Fruit fly (Drosophila melanogaster) whole organism, embryonic: ENCODE data around the gene CG16758.

Experiments
- Blimp-1 ChIP-seq: fragments of 200-800 bp; sonication (Bioruptor generic); optimal IDR thresholded peaks from 3 replicates; lab custom pipeline; 2018; ENCODE audit warnings: missing biosample characterization, missing genetic modification characterization, mild to moderate bottlenecking, moderate library complexity, missing genetic modification reagents
- CG10209 ChIP-seq: fragments of 200-800 bp; sonication (Bioruptor generic); optimal IDR thresholded peaks from 3 replicates; lab custom pipeline; 2017; ENCODE audit warnings: missing biosample characterization, mild to moderate bottlenecking, missing genetic modification characterization, missing genetic modification reagents
- CG11398 ChIP-seq: fragments of 200-800 bp; sonication (Bioruptor generic); optimal IDR thresholded peaks from 2 replicates; lab custom pipeline; 2016; ENCODE audit warnings: missing biosample characterization, missing genetic modification characterization
- CG12391 ChIP-seq: fragments of 200-800 bp; sonication (Bioruptor generic); optimal IDR thresholded peaks from 3 replicates; lab custom pipeline; 2018; ENCODE audit warnings: missing biosample characterization, mild to moderate bottlenecking, missing genetic modification characterization, moderate library complexity
- CG12769 ChIP-seq: fragments of 200-800 bp; sonication (Bioruptor generic); optimal IDR thresholded peaks from 2 replicates; lab custom pipeline; 2019; ENCODE audit warnings: missing biosample characterization, mild to moderate bottlenecking, missing genetic modification characterization, moderate library complexity
- CG17359 ChIP-seq: fragments of 200-800 bp; sonication (Bioruptor generic); optimal IDR thresholded peaks from 3 replicates; lab custom pipeline; 2018; ENCODE audit warnings: missing biosample characterization, mild to moderate bottlenecking, missing genetic modification characterization, moderate library complexity
- CG2202 ChIP-seq: fragments of 200-800 bp; sonication (Bioruptor generic); optimal IDR thresholded peaks from 2 replicates; lab custom pipeline; 2018; ENCODE audit warnings: missing biosample characterization, mild to moderate bottlenecking, missing genetic modification characterization
- CG2678 ChIP-seq: fragments of 200-800 bp; sonication (Bioruptor generic); optimal IDR thresholded peaks from 3 replicates; lab custom pipeline; 2019; ENCODE audit warnings: missing biosample characterization, mild to moderate bottlenecking, missing genetic modification characterization, moderate library complexity
- CG3407 ChIP-seq: fragments of 200-800 bp; sonication (Bioruptor generic); optimal IDR thresholded peaks from 2 replicates; lab custom pipeline; 2018; ENCODE audit warnings: missing biosample characterization, mild to moderate bottlenecking, missing genetic modification characterization
- CG4707 ChIP-seq: fragments of 200-800 bp; sonication (Bioruptor generic); optimal IDR thresholded peaks from 2 replicates; lab custom pipeline; 2018; ENCODE audit warnings: missing biosample characterization, mild to moderate bottlenecking, missing genetic modification characterization, moderate library complexity
- CG6254 ChIP-seq: fragments of 200-800 bp; sonication (Bioruptor generic); optimal IDR thresholded peaks from 3 replicates; lab custom pipeline; 2017; ENCODE audit warnings: mild to moderate bottlenecking, missing biosample characterization, missing genetic modification reagents, missing genetic modification characterization
- CG9727 ChIP-seq: fragments of 200-800 bp; sonication (Bioruptor generic); optimal IDR thresholded peaks from 3 replicates; lab custom pipeline; 2017; ENCODE audit warnings: missing biosample characterization, mild to moderate bottlenecking, missing genetic modification characterization
- CG9876 ChIP-seq: fragments of 200-800 bp; sonication (Bioruptor generic); optimal IDR thresholded peaks from 2 replicates; lab custom pipeline; 2016; ENCODE audit warnings: missing biosample characterization, missing genetic modification characterization
- Doc2 ChIP-seq: fragments of 200-800 bp; sonication (Bioruptor generic); IDR thresholded peaks from 2 replicates; pipeline ENCODE4 v1.3.6; 2022; ENCODE audit warnings: missing biosample characterization, missing genetic modification characterization
- Lim3 ChIP-seq: fragments of 200-800 bp; sonication (Bioruptor generic); IDR thresholded peaks from 2 replicates; pipeline ENCODE4 v1.3.6; 2022; ENCODE audit warnings: missing biosample characterization, missing genetic modification characterization
- MTF-1 ChIP-seq: fragments of 200-800 bp; sonication (Bioruptor generic); optimal IDR thresholded peaks from 2 replicates; lab custom pipeline; 2018; ENCODE audit warnings: missing biosample characterization, mild to moderate bottlenecking, missing genetic modification characterization, borderline replicate concordance
- Med ChIP-seq: fragments of 200-800 bp; sonication (Bioruptor generic); peaks from one replicate; lab custom pipeline; 2016; ENCODE audit warnings: missing biosample characterization, missing genetic modification characterization, mild to moderate bottlenecking, inconsistent platforms, moderate library complexity
- Side ChIP-seq: fragments of 200-800 bp; sonication (Bioruptor generic); optimal IDR thresholded peaks from 2 replicates; lab custom pipeline; 2016; ENCODE audit warnings: missing biosample characterization, missing genetic modification characterization
- Sox100B ChIP-seq: fragments of 200-800 bp; sonication (Bioruptor generic); optimal IDR thresholded peaks from 3 replicates; lab custom pipeline; 2018; ENCODE audit warnings: missing biosample characterization, mild to moderate bottlenecking, missing genetic modification characterization
- Tbp ChIP-seq: fragments of >200 bp; optimal IDR thresholded peaks from 2 replicates; lab custom pipeline; 2018; ENCODE audit warnings: missing biosample characterization, missing genetic modification characterization
- Vsx1 ChIP-seq: fragments of 200-800 bp; sonication (Bioruptor generic); optimal IDR thresholded peaks from 2 replicates; lab custom pipeline; 2017; ENCODE audit warnings: missing biosample characterization, mild to moderate bottlenecking, missing genetic modification characterization, missing genetic modification reagents
- ato ChIP-seq: fragments of 200-800 bp; sonication (Bioruptor generic); IDR thresholded peaks from 2 replicates; pipeline ENCODE4 v1.3.6; 2022; ENCODE audit warnings: missing biosample characterization, missing genetic modification characterization; ENCODE audit not compliant: partially characterized antibody
- bab2 ChIP-seq: fragments of 200-800 bp; sonication (Bioruptor generic); optimal IDR thresholded peaks from 2 replicates; lab custom pipeline; 2016; ENCODE audit warnings: missing biosample characterization, missing genetic modification characterization
- bowl ChIP-seq: fragments of 200-800 bp; sonication (Bioruptor generic); IDR thresholded peaks from 2 replicates; pipeline ENCODE4 v1.3.6; 2022; ENCODE audit warnings: missing biosample characterization, missing genetic modification characterization
- bsh ChIP-seq, 2 experiments: fragments of 200-800 bp; sonication (Bioruptor generic); optimal IDR thresholded peaks; 2 replicates each; lab custom pipeline; 2017 to 2018; ENCODE audit warnings: mild to moderate bottlenecking in 2 of 2, missing biosample characterization in 2 of 2, missing genetic modification characterization in 2 of 2, moderate library complexity in 1 of 2
- cato ChIP-seq: fragments of 200-800 bp; sonication (Bioruptor generic); optimal IDR thresholded peaks from 2 replicates; lab custom pipeline; 2016; ENCODE audit warnings: missing biosample characterization, missing genetic modification characterization, borderline replicate concordance
- cg ChIP-seq: fragments of 200-800 bp; sonication (Bioruptor generic); optimal IDR thresholded peaks from 3 replicates; lab custom pipeline; 2019; ENCODE audit warnings: missing biosample characterization, mild to moderate bottlenecking, missing genetic modification characterization, moderate library complexity
- chm ChIP-seq: fragments of 200-800 bp; sonication (Bioruptor generic); IDR thresholded peaks from 2 replicates; pipeline ENCODE4 v1.3.6; 2022; ENCODE audit warnings: missing biosample characterization, missing genetic modification characterization
- chn ChIP-seq: fragments of 200-800 bp; sonication (Bioruptor generic); optimal IDR thresholded peaks from 2 replicates; lab custom pipeline; 2016; ENCODE audit warnings: missing biosample characterization, missing genetic modification characterization
- en ChIP-seq: fragments of 200-800 bp; sonication (Bioruptor generic); optimal IDR thresholded peaks from 2 replicates; lab custom pipeline; 2016; ENCODE audit warnings: missing biosample characterization, missing genetic modification characterization
- eve ChIP-seq, 2 experiments: fragments of >200 bp; optimal IDR thresholded peaks; 2 replicates each; lab custom pipeline; 2017; ENCODE audit warnings: missing biosample characterization in 2 of 2, missing genetic modification characterization in 2 of 2
- fd96Cb ChIP-seq: fragments of 200-800 bp; sonication (Bioruptor generic); optimal IDR thresholded peaks from 2 replicates; lab custom pipeline; 2018; ENCODE audit warnings: missing biosample characterization, mild to moderate bottlenecking, missing genetic modification characterization, moderate library complexity
- gem ChIP-seq: fragments of 200-800 bp; sonication (Bioruptor generic); optimal IDR thresholded peaks from 2 replicates; lab custom pipeline; 2019; ENCODE audit warnings: missing biosample characterization, mild to moderate bottlenecking, missing genetic modification characterization, moderate library complexity
- grn ChIP-seq: fragments of 200-800 bp; sonication (Bioruptor generic); optimal IDR thresholded peaks from 3 replicates; lab custom pipeline; 2017; ENCODE audit warnings: missing biosample characterization, missing genetic modification characterization
- kni ChIP-seq: fragments of 200-800 bp; sonication (Bioruptor generic); optimal IDR thresholded peaks from 3 replicates; lab custom pipeline; 2017; ENCODE audit warnings: mild to moderate bottlenecking, missing biosample characterization, missing genetic modification reagents, missing genetic modification characterization
- knrl ChIP-seq: fragments of 200-800 bp; sonication (Bioruptor generic); IDR thresholded peaks from 3 replicates; pipeline ENCODE4 v1.3.6; 2022; ENCODE audit warnings: missing biosample characterization, missing genetic modification characterization; ENCODE audit not compliant: partially characterized antibody
- maf-S ChIP-seq: fragments of 200-800 bp; sonication (Bioruptor generic); optimal IDR thresholded peaks from 2 replicates; lab custom pipeline; 2016; ENCODE audit warnings: missing biosample characterization, missing genetic modification characterization
- nerfin-2 ChIP-seq: fragments of 200-800 bp; sonication (Bioruptor generic); IDR thresholded peaks from 2 replicates; pipeline ENCODE4 v1.3.6; 2022; ENCODE audit warnings: missing biosample characterization, missing genetic modification characterization; ENCODE audit not compliant: partially characterized antibody
- org-1 ChIP-seq: fragments of 200-800 bp; sonication (Bioruptor generic); optimal IDR thresholded peaks from 2 replicates; lab custom pipeline; 2017; ENCODE audit warnings: missing biosample characterization, missing genetic modification characterization
- pb ChIP-seq: fragments of 200-800 bp; sonication (Bioruptor generic); optimal IDR thresholded peaks from 3 replicates; lab custom pipeline; 2016; ENCODE audit warnings: missing biosample characterization, missing genetic modification characterization
- salm ChIP-seq: fragments of 200-800 bp; sonication (Bioruptor generic); optimal IDR thresholded peaks from 2 replicates; lab custom pipeline; 2018; ENCODE audit warnings: missing biosample characterization, mild to moderate bottlenecking, missing genetic modification characterization
- sc ChIP-seq, 3 experiments: fragments of >200 bp in 2 of 3; fragments of 200-800 bp in 1 of 3; sonication (Bioruptor generic) in 1 of 3; optimal IDR thresholded peaks; 2 replicates in 2 of 3; 3 replicates in 1 of 3; lab custom pipeline; 2017; ENCODE audit warnings: mild to moderate bottlenecking in 1 of 3, missing biosample characterization in 1 of 3, missing genetic modification characterization in 1 of 3, missing genetic modification reagents in 1 of 3
- sens ChIP-seq: fragments of 200-800 bp; sonication (Bioruptor generic); peaks from one replicate; lab custom pipeline; 2016; ENCODE audit warnings: missing biosample characterization, missing genetic modification characterization
- sim ChIP-seq: fragments of 200-800 bp; sonication (Bioruptor generic); IDR thresholded peaks from 2 replicates; pipeline ENCODE4 v1.3.6; 2022; ENCODE audit warnings: missing biosample characterization, missing genetic modification characterization
- sqz ChIP-seq: fragments of 200-800 bp; sonication (Bioruptor generic); optimal IDR thresholded peaks from 3 replicates; lab custom pipeline; 2018; ENCODE audit warnings: missing biosample characterization, mild to moderate bottlenecking, missing genetic modification characterization
- sr ChIP-seq: fragments of 200-800 bp; sonication (Bioruptor generic); IDR thresholded peaks from 3 replicates; pipeline ENCODE4 v1.3.6; 2022; ENCODE audit warnings: missing biosample characterization, missing genetic modification characterization
- ttk ChIP-seq: fragments of 200-800 bp; sonication (Bioruptor generic); IDR thresholded peaks from 2 replicates; pipeline ENCODE4 v2.1.2; 2022; ENCODE audit warnings: missing biosample characterization, missing genetic modification characterization
- twi ChIP-seq: fragments of 200-800 bp; optimal IDR thresholded peaks from 2 replicates; lab custom pipeline; 2019; ENCODE audit warnings: missing biosample characterization, mild to moderate bottlenecking, missing genetic modification characterization, moderate library complexity
- wor ChIP-seq: fragments of 200-800 bp; sonication (Bioruptor generic); IDR thresholded peaks from 2 replicates; pipeline ENCODE4 v1.3.6; 2022; ENCODE audit warnings: missing biosample characterization, missing genetic modification characterization

CG16758 gene

dm6 chr3L:2469660-2470059 is 33.7 kb downstream of the CG16758 start (continued):
- no peak for TF ChIP-seq wor
- no peak for TF ChIP-seq bsh (GFP tag; optimal IDR thresholded peaks at IDR 0.05; lab: Kevin White, UChicago)
- TF ChIP-seq grn (GFP tag; lab: Kevin White, UChicago): no peak
- no peak for TF ChIP-seq eve (GFP tag; optimal IDR thresholded peaks at IDR 0.05; lab: Kevin White, UChicago)
- no peak for TF ChIP-seq cato (GFP tag; lab: Kevin White, UChicago)
- TF ChIP-seq nerfin-2 (GFP tag; lab: Robert Waterston, UW): no peak
- no peak for TF ChIP-seq knrl
- no peak for TF ChIP-seq Lim3 (GFP tag; lab: Robert Waterston, UW)
- no peak for TF ChIP-seq CG9876 (GFP tag; lab: Kevin White, UChicago)
- TF ChIP-seq Tbp (GFP tag; lab: Kevin White, UChicago): no peak
- TF ChIP-seq CG12769 (tag; lab: Kevin White, UChicago): no peak
- TF ChIP-seq fd96Cb (tag; lab: Kevin White, UChicago): no peak
- no peak for TF ChIP-seq maf-S (GFP tag; lab: Kevin White, UChicago)
- TF ChIP-seq CG4707 (GFP tag; lab: Kevin White, UChicago): no peak

- TF ChIP-seq gem (tag; lab: Kevin White, UChicago) (peak; percentile 39), Doc2 (GFP tag; lab: Robert Waterston, UW) (no peak), CG3407 (GFP tag; lab: Kevin White, UChicago) (peak; percentile 33), bab2 (GFP tag; lab: Kevin White, UChicago) (peak; percentile 7), MTF-1 (GFP tag; lab: Kevin White, UChicago) (peak; percentile 20), bowl (GFP tag; lab: Robert Waterston, UW) (no peak), sqz (no peak), Sox100B (GFP tag; lab: Kevin White, UChicago) (peak; percentile 10), CG10209 (peak; percentile 6), chm (GFP tag; lab: Robert Waterston, UW) (peak; percentile 44; the same call in 1 of the 2 replicates), CG6254 (GFP tag; lab: Kevin White, UChicago) (peak; percentile 62), CG9727 (peak; percentile 65), sim (GFP tag; lab: Robert Waterston, UW) (no peak), Blimp-1 (GFP tag; lab: Kevin White, UChicago) (peak; percentile 79), Med (GFP tag; lab: Kevin White, UChicago) (peak; percentile 73), ato (GFP tag; lab: Robert Waterston, UW) (no peak), kni (GFP tag; lab: Kevin White, UChicago) (peak; percentile 65), org-1 (peak; percentile 17), Vsx1 (GFP tag; lab: Kevin White, UChicago) (peak; percentile 91), sr (GFP tag; lab: Robert Waterston, UW) (no peak), CG2678 (tag; lab: Kevin White, UChicago) (peak; percentile 17), en (GFP tag; lab: Kevin White, UChicago) (peak; percentile 21), Side (GFP tag; lab: Kevin White, UChicago) (no peak), CG12391 (tag; lab: Kevin White, UChicago) (peak; percentile 27), salm (tag; lab: Kevin White, UChicago) (peak; percentile 6), chn (GFP tag; lab: Kevin White, UChicago) (no peak), CG2202 (tag; lab: Kevin White, UChicago) (peak; percentile 70), pb (GFP tag; lab: Kevin White, UChicago) (no peak), cg (GFP tag; lab: Kevin White, UChicago) (peak; percentile 2), sens (GFP tag; lab: Kevin White, UChicago) (peak; percentile 91), CG11398 (GFP tag; lab: Kevin White, UChicago) (peak; percentile 44), twi (tag; lab: Kevin White, UChicago) (peak; percentile 28), CG17359 (tag; lab: Kevin White, UChicago) (no peak), sc (optimal IDR thresholded peaks at IDR 0.05; lab: Kevin White, UChicago) (no peak), sc (GFP tag; optimal IDR thresholded peaks at IDR 0.05; lab: Kevin White, UChicago) (peak; percentile 31), ttk (no peak)
Measured at dm6 chr3L:2468509-2468908, 34.9 kb downstream of the CG16758 start.
